Fruit fly (Drosophila melanogaster) whole organism, wandering third instar larva: ENCODE results near the gene shd.

Experiments
- Dfd ChIP-seq: fragments of >200 bp; optimal IDR thresholded peaks from 2 replicates; lab custom pipeline; 2017; ENCODE audit warnings: missing biosample characterization, missing genetic modification characterization
- Hnf4 ChIP-seq: fragments of 200-800 bp; sonication (Bioruptor generic); optimal IDR thresholded peaks from 2 replicates; lab custom pipeline; 2016; ENCODE audit warnings: missing biosample characterization, mild to moderate bottlenecking, missing genetic modification characterization
- dmrt93B ChIP-seq: fragments of 200-800 bp; sonication (Bioruptor generic); optimal IDR thresholded peaks from 2 replicates; lab custom pipeline; 2018; ENCODE audit warnings: missing biosample characterization, mild to moderate bottlenecking, missing genetic modification characterization
- dsf ChIP-seq: sonication (Bioruptor generic); optimal IDR thresholded peaks from 2 replicates; lab custom pipeline; 2016; ENCODE audit warnings: missing biosample characterization, missing genetic modification characterization, borderline replicate concordance
- h ChIP-seq: fragments of 200-800 bp; sonication (Bioruptor generic); optimal IDR thresholded peaks from 3 replicates; lab custom pipeline; 2016; ENCODE audit warnings: missing biosample characterization, mild to moderate bottlenecking, missing genetic modification characterization
- jim ChIP-seq: fragments of 175-275, 200-325 bp; sonication (Bioruptor generic); optimal IDR thresholded peaks from 2 replicates; lab custom pipeline; 2016; ENCODE audit warnings: missing biosample characterization, mild to moderate bottlenecking, missing genetic modification characterization
- rgr ChIP-seq: fragments of 200-800 bp; sonication (Bioruptor generic); optimal IDR thresholded peaks from 3 replicates; lab custom pipeline; 2016; ENCODE audit warnings: missing biosample characterization, mild to moderate bottlenecking, missing genetic modification characterization
- woc ChIP-seq: sonication (Bioruptor generic); optimal IDR thresholded peaks from 2 replicates; lab custom pipeline; 2016; ENCODE audit warnings: missing biosample characterization, mild to moderate bottlenecking, missing genetic modification characterization

DNA sequence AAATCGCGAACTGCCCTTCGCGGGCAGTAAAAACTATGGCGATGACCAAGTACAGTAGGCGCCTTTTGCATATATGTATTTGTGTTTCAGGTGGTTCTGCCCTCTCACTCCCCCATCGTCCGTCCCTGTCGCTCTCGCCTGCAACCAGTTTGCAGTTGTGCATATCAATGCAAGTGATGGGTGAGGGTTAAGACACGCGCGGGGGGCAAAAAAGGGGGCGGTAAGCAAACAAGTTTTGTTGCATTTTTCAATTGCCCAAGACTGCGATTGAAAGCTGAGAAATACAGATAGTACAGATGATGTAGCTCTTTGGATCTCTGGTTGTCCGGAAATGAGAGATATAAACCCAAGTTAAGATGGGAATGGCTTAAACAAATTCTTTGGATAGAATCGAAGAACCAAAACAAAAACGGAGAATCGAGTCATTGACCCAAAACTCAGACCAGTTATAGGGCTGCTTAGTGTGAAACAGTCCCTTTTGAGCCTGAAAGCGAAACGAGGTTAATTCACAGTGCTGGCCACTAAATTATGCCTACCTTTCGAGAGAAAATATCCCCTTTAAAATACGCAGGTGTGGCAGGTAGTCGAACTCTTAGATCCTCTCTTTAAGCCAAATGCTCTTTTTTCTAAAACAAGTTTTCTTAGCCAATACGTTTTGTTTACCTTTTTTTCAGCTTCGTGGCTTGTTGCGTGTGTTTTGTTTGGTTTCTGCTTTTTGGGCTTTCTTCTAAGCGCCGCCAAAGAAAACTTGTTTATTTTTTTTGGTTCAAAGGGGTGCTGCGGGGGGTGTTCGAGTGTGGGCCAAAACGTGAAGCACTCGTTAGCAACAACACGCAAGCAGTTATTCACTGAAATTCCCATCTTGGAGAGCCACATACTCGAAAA is 10.4 kb downstream of the shd start:
- TF ChIP-seq jim (GFP tag; lab: Kevin White, UChicago): peak; percentile 71
- no peak for TF ChIP-seq dsf (GFP tag; lab: Kevin White, UChicago)
- no peak for TF ChIP-seq h (GFP tag; lab: Kevin White, UChicago)
- no peak for TF ChIP-seq woc (GFP tag; lab: Kevin White, UChicago)
- no peak for TF ChIP-seq Dfd (GFP tag; lab: Kevin White, UChicago)
- TF ChIP-seq rgr (GFP tag; lab: Kevin White, UChicago): no peak
- TF ChIP-seq dmrt93B (GFP tag; lab: Kevin White, UChicago): no peak
- TF ChIP-seq Hnf4 (GFP tag; lab: Kevin White, UChicago): no peak
